Fruit fly (Drosophila melanogaster) whole organism, wandering third instar larva: ENCODE results near the gene Cka.
"Not testable (repeated sequence)": the region's sequence is repeated elsewhere in the genome, so short reads cannot be mapped to it uniquely, and the experiment has no call there.

Experiments
- CG9705 ChIP-seq: fragments of 200-800 bp; sonication (Bioruptor generic); optimal IDR thresholded peaks from 2 replicates; lab custom pipeline; 2018; ENCODE audit warnings: missing biosample characterization, mild to moderate bottlenecking, missing genetic modification characterization
- CrebA ChIP-seq: fragments of 200-800 bp; sonication (Bioruptor generic); optimal IDR thresholded peaks from 2 replicates; lab custom pipeline; 2016; ENCODE audit warnings: missing biosample characterization, mild to moderate bottlenecking, missing genetic modification characterization, borderline replicate concordance
- Dif ChIP-seq: fragments of 200-275, 200-300 bp; sonication (Bioruptor generic); optimal IDR thresholded peaks from 2 replicates; lab custom pipeline; 2018; ENCODE audit warnings: missing biosample characterization, missing genetic modification characterization; ENCODE audit not compliant: partially characterized antibody
- GATAd ChIP-seq: sonication (Bioruptor generic); optimal IDR thresholded peaks from 2 replicates; lab custom pipeline; 2016; ENCODE audit warnings: missing biosample characterization, missing genetic modification characterization
- Hr78 ChIP-seq: fragments of >200 bp; optimal IDR thresholded peaks from 2 replicates; lab custom pipeline; 2017; ENCODE audit warnings: missing biosample characterization, missing genetic modification characterization
- Hr83 ChIP-seq: fragments of 200-300 bp; sonication (Bioruptor generic); optimal IDR thresholded peaks from 2 replicates; lab custom pipeline; 2016; ENCODE audit warnings: missing biosample characterization, mild to moderate bottlenecking, missing genetic modification characterization, moderate library complexity; ENCODE audit not compliant: poor library complexity, severe bottlenecking
- Jra ChIP-seq: sonication (Bioruptor generic); optimal IDR thresholded peaks from 2 replicates; lab custom pipeline; 2016; ENCODE audit warnings: missing biosample characterization, missing genetic modification characterization
- Mio ChIP-seq: sonication (Bioruptor generic); optimal IDR thresholded peaks from 2 replicates; lab custom pipeline; 2016; ENCODE audit warnings: missing biosample characterization, missing genetic modification characterization
- N ChIP-seq: fragments of >200 bp; optimal IDR thresholded peaks from 2 replicates; lab custom pipeline; 2018; ENCODE audit warnings: missing biosample characterization, missing external identifiers, missing genetic modification characterization
- OdsH ChIP-seq: fragments of 200-800 bp; sonication (Bioruptor generic); optimal IDR thresholded peaks from 2 replicates; lab custom pipeline; 2016; ENCODE audit warnings: missing biosample characterization, mild to moderate bottlenecking, missing genetic modification characterization
- Rel ChIP-seq, 2 experiments: fragments of 200-800 bp; sonication (Bioruptor generic) in 1 of 2; optimal IDR thresholded peaks; 2 replicates in 1 of 2; 3 replicates in 1 of 2; lab custom pipeline; 2016 to 2019; ENCODE audit warnings: mild to moderate bottlenecking in 2 of 2, missing biosample characterization in 2 of 2, missing genetic modification characterization in 2 of 2, moderate library complexity in 1 of 2
- Sp1 ChIP-seq: fragments of 200-800 bp; sonication (Bioruptor generic); optimal IDR thresholded peaks from 3 replicates; lab custom pipeline; 2019; ENCODE audit warnings: missing biosample characterization, mild to moderate bottlenecking, missing genetic modification characterization, moderate library complexity
- Vsx2 ChIP-seq: fragments of 200-300, 225-300 bp; sonication (Bioruptor generic); optimal IDR thresholded peaks from 2 replicates; lab custom pipeline; 2018; ENCODE audit warnings: missing biosample characterization, missing genetic modification characterization; ENCODE audit not compliant: partially characterized antibody
- br ChIP-seq: fragments of 200-800 bp; sonication (Bioruptor generic); optimal IDR thresholded peaks from 2 replicates; lab custom pipeline; 2016; ENCODE audit warnings: missing biosample characterization, missing genetic modification characterization
- brk ChIP-seq: fragments of 200-800 bp; sonication (Bioruptor generic); optimal IDR thresholded peaks from 2 replicates; lab custom pipeline; 2016; ENCODE audit warnings: missing biosample characterization, mild to moderate bottlenecking, missing genetic modification characterization
- dl ChIP-seq, 2 experiments: fragments of 175-275, 200-275 bp in 1 of 2; fragments of 200-275 bp in 1 of 2; sonication (Bioruptor generic); optimal IDR thresholded peaks; lab custom pipeline; 2018; ENCODE audit warnings: mild to moderate bottlenecking in 2 of 2, missing biosample characterization in 2 of 2, missing genetic modification characterization in 2 of 2, moderate library complexity in 2 of 2; ENCODE audit not compliant: partially characterized antibody in 2 of 2, insufficient read depth in 1 of 2
- dsf ChIP-seq: sonication (Bioruptor generic); optimal IDR thresholded peaks from 2 replicates; lab custom pipeline; 2016; ENCODE audit warnings: missing biosample characterization, missing genetic modification characterization, borderline replicate concordance
- ey ChIP-seq: fragments of 200-800 bp; sonication (Bioruptor generic); optimal IDR thresholded peaks from 2 replicates; lab custom pipeline; 2016; ENCODE audit warnings: missing biosample characterization, missing genetic modification characterization
- foxo ChIP-seq, 2 experiments: fragments of 200-800 bp; sonication (Bioruptor generic); optimal IDR thresholded peaks; 2 replicates in 1 of 2; 3 replicates in 1 of 2; lab custom pipeline; 2016 to 2017; ENCODE audit warnings: missing biosample characterization in 2 of 2, missing genetic modification characterization in 2 of 2
- fru ChIP-seq: fragments of 200-800 bp; sonication (Bioruptor generic); optimal IDR thresholded peaks from 3 replicates; lab custom pipeline; 2016; ENCODE audit warnings: missing biosample characterization, mild to moderate bottlenecking, missing genetic modification characterization
- h ChIP-seq: fragments of 200-800 bp; sonication (Bioruptor generic); optimal IDR thresholded peaks from 3 replicates; lab custom pipeline; 2016; ENCODE audit warnings: missing biosample characterization, mild to moderate bottlenecking, missing genetic modification characterization
- jim ChIP-seq: fragments of 175-275, 200-325 bp; sonication (Bioruptor generic); optimal IDR thresholded peaks from 2 replicates; lab custom pipeline; 2016; ENCODE audit warnings: missing biosample characterization, mild to moderate bottlenecking, missing genetic modification characterization
- lola ChIP-seq: fragments of >200 bp; optimal IDR thresholded peaks from 2 replicates; lab custom pipeline; 2017; ENCODE audit warnings: missing biosample characterization, missing genetic modification characterization
- psq ChIP-seq: fragments of 200-800 bp; sonication (Bioruptor generic); optimal IDR thresholded peaks from 3 replicates; lab custom pipeline; 2017; ENCODE audit warnings: missing biosample characterization, mild to moderate bottlenecking, missing genetic modification characterization, moderate library complexity
- rgr ChIP-seq: fragments of 200-800 bp; sonication (Bioruptor generic); optimal IDR thresholded peaks from 3 replicates; lab custom pipeline; 2016; ENCODE audit warnings: missing biosample characterization, mild to moderate bottlenecking, missing genetic modification characterization
- sage ChIP-seq: fragments of 200-800 bp; sonication (Bioruptor generic); optimal IDR thresholded peaks from 2 replicates; lab custom pipeline; 2016; ENCODE audit warnings: missing biosample characterization, mild to moderate bottlenecking, missing genetic modification characterization
- sv ChIP-seq: fragments of 200-800 bp; sonication (Bioruptor generic); optimal IDR thresholded peaks from 3 replicates; lab custom pipeline; 2016; ENCODE audit warnings: missing biosample characterization, missing genetic modification characterization
- tai ChIP-seq: sonication (Bioruptor generic); optimal IDR thresholded peaks from 2 replicates; lab custom pipeline; 2016; ENCODE audit warnings: missing biosample characterization, missing genetic modification characterization
- woc ChIP-seq: sonication (Bioruptor generic); optimal IDR thresholded peaks from 2 replicates; lab custom pipeline; 2016; ENCODE audit warnings: missing biosample characterization, mild to moderate bottlenecking, missing genetic modification characterization

The Cka gene

dm6 chr2L:8030693-8031210, at the start of gene Cka:
Cka (plus strand) TSS chr2L:8030721.
- TF ChIP-seq lola (GFP tag; lab: Kevin White, UChicago): peak; percentile 54
- TF ChIP-seq Sp1 (GFP tag; lab: Kevin White, UChicago): peak; percentile 43
- no peak for TF ChIP-seq sage (GFP tag; lab: Kevin White, UChicago)
- no peak for TF ChIP-seq dsf (GFP tag; lab: Kevin White, UChicago)
- TF ChIP-seq ey (GFP tag; lab: Kevin White, UChicago): no peak
- no peak for TF ChIP-seq CG9705 (GFP tag; lab: Kevin White, UChicago)
- peak; percentile 23 for TF ChIP-seq h (GFP tag; lab: Kevin White, UChicago)
- TF ChIP-seq CrebA (GFP tag; lab: Kevin White, UChicago): no peak
- no peak for TF ChIP-seq Mio (GFP tag; lab: Kevin White, UChicago)
- no peak for TF ChIP-seq fru
- no peak for TF ChIP-seq psq (GFP tag; lab: Kevin White, UChicago)
- TF ChIP-seq Hr78: no peak
- TF ChIP-seq N (GFP tag; lab: Kevin White, UChicago): peak; percentile 35
- TF ChIP-seq GATAd: no peak
- TF ChIP-seq foxo (GFP tag; optimal IDR thresholded peaks at IDR 0.05; lab: Kevin White, UChicago): no peak
- TF ChIP-seq Dif (GFP tag; lab: Kevin White, UChicago): peak; percentile 62
- TF ChIP-seq br (GFP tag; lab: Kevin White, UChicago): no peak
- no peak for TF ChIP-seq dl (GFP tag; optimal IDR thresholded peaks at IDR 0.05; lab: Kevin White, UChicago; ENCODE audit: insufficient read depth in 1 of 2, partially characterized antibody in 2 of 2)
- no peak for TF ChIP-seq Rel (GFP tag; optimal IDR thresholded peaks at IDR 0.05; lab: Kevin White, UChicago)
- TF ChIP-seq Rel (tag; optimal IDR thresholded peaks at IDR 0.05; lab: Kevin White, UChicago): peak; percentile 72

- not testable (repeated sequence) for TF ChIP-seq N, jim, tai (GFP tag; lab: Kevin White, UChicago)
Measured at dm6 chr2L:7983646-7984045, 46.9 kb upstream of the Cka start, which contains the start of gene CG7231. CG7231 (plus strand) TSS chr2L:7983946.

dm6 chr2L:7984059-7984800, 46.3 kb upstream of the Cka start, which contains the start of gene Snoo:
Snoo (minus strand) TSS chr2L:7984196.
- TF ChIP-seq h (GFP tag; lab: Kevin White, UChicago) (peak; percentile 32), psq (GFP tag; lab: Kevin White, UChicago) (no peak), dl (GFP tag; optimal IDR thresholded peaks at IDR 0.05; lab: Kevin White, UChicago; ENCODE audit: insufficient read depth in 1 of 2, partially characterized antibody in 2 of 2) (peak in 1 of 2 experiments; percentile 29), rgr (GFP tag; lab: Kevin White, UChicago) (peak; percentile 12), sv (GFP tag; lab: Kevin White, UChicago) (no peak), CG9705 (GFP tag; lab: Kevin White, UChicago) (no peak), br (GFP tag; lab: Kevin White, UChicago) (peak; percentile 6), Vsx2 (GFP tag; lab: Kevin White, UChicago) (peak; percentile 57), Rel (GFP tag; optimal IDR thresholded peaks at IDR 0.05; lab: Kevin White, UChicago) (no peak), Rel (tag; optimal IDR thresholded peaks at IDR 0.05; lab: Kevin White, UChicago) (peak; percentile 57), foxo (GFP tag; optimal IDR thresholded peaks at IDR 0.05; lab: Kevin White, UChicago) (peak in 1 of 2 experiments; percentile 5), fru (peak; percentile 99), Dif (GFP tag; lab: Kevin White, UChicago) (peak; percentile 24), CrebA (GFP tag; lab: Kevin White, UChicago) (peak; percentile 81), Hr83 (peak; percentile 54)
- TF ChIP-seq, all 38 proteins: peak for 11

- TF ChIP-seq ey (GFP tag; lab: Kevin White, UChicago) (peak; percentile 9), h (GFP tag; lab: Kevin White, UChicago) (peak; percentile 55), Jra (GFP tag; lab: Kevin White, UChicago) (no peak), OdsH (peak; percentile 2), woc (peak; percentile 54), Rel (GFP tag; optimal IDR thresholded peaks at IDR 0.05; lab: Kevin White, UChicago) (no peak), Rel (tag; optimal IDR thresholded peaks at IDR 0.05; lab: Kevin White, UChicago) (peak; percentile 54), Hr83 (no peak), foxo (GFP tag; optimal IDR thresholded peaks at IDR 0.05; lab: Kevin White, UChicago) (peak in 1 of 2 experiments; percentile 46), Vsx2 (GFP tag; lab: Kevin White, UChicago) (peak; percentile 76), rgr (GFP tag; lab: Kevin White, UChicago) (peak; percentile 49), GATAd (no peak), fru (peak; percentile 49), brk (GFP tag; lab: Kevin White, UChicago) (peak; percentile 1), CG9705 (GFP tag; lab: Kevin White, UChicago) (no peak), sv (GFP tag; lab: Kevin White, UChicago) (no peak)
Measured at dm6 chr2L:7984889-7985514, 45.5 kb upstream of the Cka start.
